Worm (Caenorhabditis elegans) whole organism, young adult: ENCODE data around the gene ZC302.3.
A peak's percentile ranks its signal among the peaks of the same experiment; 100 is the strongest.

Experiments
- B0336.3 ChIP-seq: fragments of 200-800 bp; sonication (Bioruptor generic); IDR thresholded peaks from 2 replicates; pipeline ENCODE4 v1.3.6; 2022; ENCODE audit warnings: missing genetic modification characterization, missing compliant biosample characterization
- C06A6.2 ChIP-seq: fragments of 200-800 bp; sonication (Bioruptor generic); conservative IDR thresholded peaks from 2 replicates; pipeline ENCODE4 v1.3.6; 2022; ENCODE audit warnings: missing genetic modification characterization, missing compliant biosample characterization
- D2030.7 ChIP-seq: fragments of 200-800 bp; sonication (Bioruptor generic); IDR thresholded peaks from 2 replicates; pipeline ENCODE4 v1.3.6; 2022; ENCODE audit warnings: missing genetic modification reagents, missing genetic modification characterization, missing compliant biosample characterization
- F10E7.11 ChIP-seq: sonication (generic microtip); optimal IDR thresholded peaks from 2 replicates; lab custom pipeline; 2017; ENCODE audit warnings: mild to moderate bottlenecking, missing genetic modification characterization, moderate library complexity, missing compliant biosample characterization
- F37B4.10 ChIP-seq: fragments of 200-800 bp; sonication (Bioruptor generic); IDR thresholded peaks from 2 replicates; pipeline ENCODE4 v1.3.6; 2022; ENCODE audit warnings: missing genetic modification characterization, missing compliant biosample characterization
- F52B5.7 ChIP-seq: sonication (generic microtip); optimal IDR thresholded peaks from 2 replicates; lab custom pipeline; 2016; ENCODE audit warnings: mild to moderate bottlenecking, missing genetic modification characterization, missing compliant biosample characterization
- F55B11.4 ChIP-seq: sonication (generic microtip); optimal IDR thresholded peaks from 2 replicates; lab custom pipeline; 2016; ENCODE audit warnings: missing compliant biosample characterization, missing genetic modification characterization, borderline replicate concordance; ENCODE audit not compliant: insufficient read depth
- F57A8.1 ChIP-seq: fragments of 200-800 bp; sonication (Bioruptor generic); optimal IDR thresholded peaks from 2 replicates; lab custom pipeline; 2018; ENCODE audit warnings: mild to moderate bottlenecking, missing genetic modification characterization, moderate library complexity, missing compliant biosample characterization
- K11D2.4 ChIP-seq: fragments of 200-800 bp; sonication (Bioruptor generic); IDR thresholded peaks from 2 replicates; pipeline ENCODE4 v1.3.6; 2022; ENCODE audit warnings: missing genetic modification reagents, missing genetic modification characterization, missing compliant biosample characterization
- T07F8.4 ChIP-seq: sonication (generic microtip); optimal IDR thresholded peaks from 2 replicates; lab custom pipeline; 2016; ENCODE audit warnings: mild to moderate bottlenecking, missing genetic modification characterization, moderate library complexity, missing compliant biosample characterization
- Y53G8AR.9 ChIP-seq: fragments of 200-800 bp; sonication (Bioruptor generic); conservative IDR thresholded peaks from 2 replicates; pipeline ENCODE4 v1.3.6; 2022; ENCODE audit warnings: missing genetic modification reagents, missing genetic modification characterization, missing compliant biosample characterization
- Y79H2A.3 ChIP-seq: fragments of 200-800 bp; sonication (Bioruptor generic); conservative IDR thresholded peaks from 2 replicates; pipeline ENCODE4 v1.3.6; 2022; ENCODE audit warnings: missing genetic modification reagents, missing genetic modification characterization, missing compliant biosample characterization
- ZK185.1 ChIP-seq: sonication (generic microtip); optimal IDR thresholded peaks from 2 replicates; lab custom pipeline; 2016; ENCODE audit warnings: mild to moderate bottlenecking, missing genetic modification characterization, missing compliant biosample characterization; ENCODE audit not compliant: poor library complexity, severe bottlenecking
- ama-1 ChIP-seq, 3 experiments: fragments of 150-350 bp in 1 of 3; sonication (generic microtip) in 2 of 3; optimal IDR thresholded peaks; 2 replicates each; lab custom pipeline; 2014 to 2018; ENCODE audit warnings: missing biosample characterization in 2 of 3, missing genetic modification characterization in 2 of 3, missing genetic modification reagents in 2 of 3
- atf-7 ChIP-seq: sonication (generic microtip); optimal IDR thresholded peaks from 2 replicates; lab custom pipeline; 2017; ENCODE audit warnings: mild to moderate bottlenecking, missing genetic modification characterization, missing compliant biosample characterization
- bed-1 ChIP-seq: fragments of 200-800 bp; sonication (Bioruptor generic); IDR thresholded peaks from 2 replicates; pipeline ENCODE4 v1.3.6; 2022; ENCODE audit warnings: missing genetic modification reagents, missing genetic modification characterization, missing compliant biosample characterization
- bed-2 ChIP-seq: fragments of 200-800 bp; sonication (Bioruptor generic); IDR thresholded peaks from 2 replicates; pipeline ENCODE4 v1.3.6; 2022; ENCODE audit warnings: missing genetic modification reagents, missing genetic modification characterization, missing compliant biosample characterization
- ccch-3 ChIP-seq: fragments of 200-800 bp; sonication (Bioruptor generic); optimal IDR thresholded peaks from 2 replicates; lab custom pipeline; 2018; ENCODE audit warnings: mild to moderate bottlenecking, missing genetic modification characterization, missing compliant biosample characterization
- cebp-1 ChIP-seq, 2 experiments: fragments of 200-800 bp in 1 of 2; sonication (Bioruptor generic) in 1 of 2; sonication (generic microtip) in 1 of 2; IDR thresholded peaks in 1 of 2; optimal IDR thresholded peaks in 1 of 2; 2 replicates each; pipeline versions ENCODE4 v1.3.6 to Lab custom; 2017 to 2022; ENCODE audit warnings: missing compliant biosample characterization in 2 of 2, missing genetic modification characterization in 2 of 2, mild to moderate bottlenecking in 1 of 2, missing genetic modification reagents in 1 of 2, moderate library complexity in 1 of 2
- ceh-100 ChIP-seq: fragments of 200-800 bp; sonication (Bioruptor generic); IDR thresholded peaks from 2 replicates; pipeline ENCODE4 v1.3.6; 2022; ENCODE audit warnings: missing genetic modification reagents, missing genetic modification characterization, missing compliant biosample characterization
- ceh-27 ChIP-seq: fragments of 200-800 bp; sonication (Bioruptor generic); optimal IDR thresholded peaks from 2 replicates; lab custom pipeline; 2018; ENCODE audit warnings: mild to moderate bottlenecking, missing genetic modification characterization, moderate library complexity, missing compliant biosample characterization
- dox-1 ChIP-seq: fragments of 200-800 bp; sonication (Bioruptor generic); IDR thresholded peaks from 2 replicates; pipeline ENCODE4 v1.3.6; 2022; ENCODE audit warnings: missing genetic modification reagents, missing genetic modification characterization, missing compliant biosample characterization
- dpff-1 ChIP-seq: sonication (generic microtip); optimal IDR thresholded peaks from 2 replicates; lab custom pipeline; 2017; ENCODE audit warnings: mild to moderate bottlenecking, missing genetic modification characterization, missing compliant biosample characterization
- egl-18 ChIP-seq: fragments of 200-800 bp; sonication (Bioruptor generic); IDR thresholded peaks from 2 replicates; pipeline ENCODE4 v1.3.6; 2022; ENCODE audit warnings: missing genetic modification reagents, missing genetic modification characterization, missing compliant biosample characterization
- egrh-3 ChIP-seq: fragments of 200-800 bp; sonication (Bioruptor generic); IDR thresholded peaks from 2 replicates; pipeline ENCODE4 v1.3.6; 2022; ENCODE audit warnings: missing genetic modification reagents, missing genetic modification characterization, missing compliant biosample characterization
- ekl-4 ChIP-seq: fragments of 200-800 bp; sonication (Bioruptor generic); IDR thresholded peaks from 2 replicates; pipeline ENCODE4 v1.3.6; 2022; ENCODE audit warnings: missing genetic modification reagents, missing genetic modification characterization, missing compliant biosample characterization
- gei-17 ChIP-seq: fragments of 200-800 bp; sonication (Bioruptor generic); optimal IDR thresholded peaks from 2 replicates; lab custom pipeline; 2018; ENCODE audit warnings: mild to moderate bottlenecking, missing genetic modification characterization, missing compliant biosample characterization
- hmg-1.2 ChIP-seq: fragments of 200-800 bp; sonication (Bioruptor generic); IDR thresholded peaks from 2 replicates; pipeline ENCODE4 v1.3.6; 2022; ENCODE audit warnings: missing genetic modification reagents, missing genetic modification characterization, missing compliant biosample characterization
- hsf-1 ChIP-seq: fragments of 200-800 bp; sonication (Bioruptor generic); IDR thresholded peaks from 2 replicates; pipeline ENCODE4 v1.3.6; 2022; ENCODE audit warnings: missing genetic modification reagents, missing genetic modification characterization, missing compliant biosample characterization
- lin-26 ChIP-seq: fragments of 200-800 bp; sonication (Bioruptor generic); IDR thresholded peaks from 2 replicates; pipeline ENCODE4 v1.3.6; 2022; ENCODE audit warnings: missing genetic modification reagents, missing genetic modification characterization, missing compliant biosample characterization
- madf-10 ChIP-seq: sonication (generic microtip); optimal IDR thresholded peaks from 2 replicates; lab custom pipeline; 2016; ENCODE audit warnings: mild to moderate bottlenecking, missing genetic modification characterization, missing compliant biosample characterization
- mel-28 ChIP-seq: sonication (generic microtip); optimal IDR thresholded peaks from 2 replicates; lab custom pipeline; 2016; ENCODE audit warnings: borderline replicate concordance, mild to moderate bottlenecking, missing genetic modification characterization, missing compliant biosample characterization
- mes-4 ChIP-seq: sonication (generic microtip); optimal IDR thresholded peaks from 2 replicates; lab custom pipeline; 2016; ENCODE audit warnings: missing genotype, missing genetic modification characterization, missing compliant biosample characterization
- mxl-1 ChIP-seq: sonication (generic microtip); optimal IDR thresholded peaks from 2 replicates; lab custom pipeline; 2016; ENCODE audit warnings: missing genetic modification characterization, missing compliant biosample characterization
- nfya-2 ChIP-seq: fragments of 200-800 bp; sonication (Bioruptor generic); IDR thresholded peaks from 2 replicates; pipeline ENCODE4 v1.3.6; 2022; ENCODE audit warnings: missing genetic modification reagents, missing genetic modification characterization, missing compliant biosample characterization
- nhr-120 ChIP-seq: fragments of 200-800 bp; sonication (Bioruptor generic); IDR thresholded peaks from 2 replicates; pipeline ENCODE4 v1.3.6; 2022; ENCODE audit warnings: missing genetic modification characterization, missing compliant biosample characterization
- nhr-27 ChIP-seq: fragments of 200-800 bp; sonication (Bioruptor generic); optimal IDR thresholded peaks from 2 replicates; lab custom pipeline; 2018; ENCODE audit warnings: mild to moderate bottlenecking, missing genetic modification characterization, moderate library complexity, missing compliant biosample characterization
- nhr-80 ChIP-seq: sonication (generic microtip); optimal IDR thresholded peaks from 2 replicates; lab custom pipeline; 2016; ENCODE audit warnings: missing genetic modification characterization, missing compliant biosample characterization
- pbrm-1 ChIP-seq: fragments of 200-800 bp; sonication (Bioruptor generic); IDR thresholded peaks from 2 replicates; pipeline ENCODE4 v1.3.6; 2022; ENCODE audit warnings: missing genetic modification reagents, missing genetic modification characterization, missing compliant biosample characterization
- rcor-1 ChIP-seq: fragments of 200-800 bp; sonication (Bioruptor generic); IDR thresholded peaks from 2 replicates; pipeline ENCODE4 v1.3.6; 2022; ENCODE audit warnings: missing genetic modification reagents, missing genetic modification characterization, missing compliant biosample characterization
- repo-1 ChIP-seq: sonication (generic microtip); optimal IDR thresholded peaks from 2 replicates; lab custom pipeline; 2017; ENCODE audit warnings: mild to moderate bottlenecking, missing genetic modification characterization, missing compliant biosample characterization
- sdz-38 ChIP-seq: sonication (generic microtip); optimal IDR thresholded peaks from 2 replicates; lab custom pipeline; 2016; ENCODE audit warnings: missing genotype, missing genetic modification characterization, missing compliant biosample characterization
- sea-2 ChIP-seq: fragments of 200-800 bp; sonication (Bioruptor generic); IDR thresholded peaks from 2 replicates; pipeline ENCODE4 v1.3.6; 2022; ENCODE audit warnings: missing genetic modification characterization, missing compliant biosample characterization
- ztf-18 ChIP-seq: sonication (generic microtip); optimal IDR thresholded peaks from 2 replicates; lab custom pipeline; 2016; ENCODE audit warnings: missing genotype, mild to moderate bottlenecking, missing genetic modification characterization, missing compliant biosample characterization
- ztf-6 ChIP-seq: fragments of 200-800 bp; sonication (Bioruptor generic); IDR thresholded peaks from 2 replicates; pipeline ENCODE4 v1.3.6; 2022; ENCODE audit warnings: missing genetic modification reagents, missing genetic modification characterization, missing compliant biosample characterization

The ZC302.3 gene

DNA sequence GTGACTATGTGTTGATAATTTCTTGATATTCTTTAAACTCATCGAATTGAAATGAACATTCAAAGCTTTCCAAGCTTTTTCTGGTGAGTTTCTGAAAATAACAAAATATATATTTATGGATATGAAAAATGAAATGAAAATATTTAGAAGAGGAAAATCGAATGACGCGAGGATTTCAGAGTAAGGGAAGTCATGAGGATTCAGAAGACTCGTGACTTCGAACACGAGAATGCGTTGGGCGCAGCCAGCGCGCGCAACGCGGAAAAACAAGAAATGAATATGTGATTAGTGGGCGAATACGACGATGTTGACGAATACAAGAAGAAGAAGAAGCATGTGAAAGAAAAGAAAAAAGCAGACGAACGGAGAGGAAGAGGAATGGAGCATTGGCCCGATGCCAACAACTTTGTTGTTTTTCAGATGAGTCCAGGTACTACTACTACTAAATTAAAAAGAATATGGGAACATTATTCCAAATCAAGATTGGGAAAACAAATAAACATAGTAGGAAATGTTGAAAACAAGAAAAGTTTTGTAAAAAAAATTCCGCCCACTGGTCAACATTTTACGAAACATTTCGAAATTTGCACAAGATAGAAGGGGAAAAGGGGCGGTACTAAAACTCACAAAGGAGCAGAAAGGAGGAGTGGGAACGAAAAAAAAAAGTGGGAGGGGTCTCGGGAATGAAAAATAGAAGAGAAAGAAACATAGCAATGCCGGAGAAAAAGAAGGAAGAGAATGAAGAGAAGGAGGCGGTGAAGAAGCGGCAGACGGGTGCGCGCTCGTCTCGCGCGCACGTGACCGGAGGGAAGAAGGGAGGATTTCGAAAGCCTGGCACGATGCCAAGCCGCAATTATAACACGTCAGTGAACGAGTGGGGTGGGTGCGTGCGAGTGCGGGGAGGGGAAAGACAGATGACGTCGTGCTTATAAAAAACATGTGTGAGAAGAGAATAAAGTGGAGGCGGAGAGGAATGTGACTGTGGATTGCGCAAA is 25.8 kb downstream of the ZC302.3 start:
- TF ChIP-seq repo-1 (tag; lab: Kevin White, UChicago): peak; percentile 5
- TF ChIP-seq sea-2 (GFP tag; lab: Robert Waterston, UW): 0 out of 2 replicates have a peak, but pooled peaks have one; percentile 50
- peak; percentile 74 for TF ChIP-seq gei-17 (GFP tag; lab: Kevin White, UChicago)
- peak; percentile 94 for TF ChIP-seq egrh-3 (GFP tag; lab: Robert Waterston, UW)
- TF ChIP-seq sdz-38 (tag; lab: Kevin White, UChicago): no peak
- no peak for TF ChIP-seq nhr-120
- TF ChIP-seq nhr-27: no peak
- TF ChIP-seq ceh-27 (GFP tag; lab: Kevin White, UChicago): peak; percentile 95
- peak; percentile 62 for TF ChIP-seq hmg-1.2 (GFP tag; lab: Robert Waterston, UW)
- peak; percentile 96 for TF ChIP-seq cebp-1 (GFP tag; IDR thresholded peaks at IDR 0.05; lab: Robert Waterston, UW)
- TF ChIP-seq cebp-1 (tag; optimal IDR thresholded peaks at IDR 0.05; lab: Kevin White, UChicago): peak; percentile 99
- TF ChIP-seq pbrm-1: peak; percentile 82
- TF ChIP-seq dpff-1 (tag; lab: Kevin White, UChicago): no peak
- no peak for TF ChIP-seq T07F8.4 (tag; lab: Kevin White, UChicago)
- TF ChIP-seq lin-26 (GFP tag; lab: Robert Waterston, UW): peak; percentile 80; the same call in 1 of the 2 replicates
- no peak for TF ChIP-seq bed-1 (GFP tag; lab: Robert Waterston, UW)
- TF ChIP-seq egl-18: peak; percentile 84
- peak; percentile 68 for TF ChIP-seq ceh-100 (GFP tag; lab: Robert Waterston, UW)
- TF ChIP-seq ama-1 (optimal IDR thresholded peaks at IDR 0.05; lab: Kevin White, UChicago): no peak
- TF ChIP-seq ama-1 (GFP tag; optimal IDR thresholded peaks at IDR 0.05; lab: Kevin White, UChicago): no peak
- no peak for TF ChIP-seq nfya-2
- TF ChIP-seq K11D2.4: peak; percentile 95
- peak; percentile 3 for TF ChIP-seq nhr-80 (tag; lab: Kevin White, UChicago)
- TF ChIP-seq madf-10 (tag; lab: Kevin White, UChicago): peak; percentile 73
- no peak for TF ChIP-seq D2030.7 (GFP tag; lab: Robert Waterston, UW)
- TF ChIP-seq F52B5.7 (tag; lab: Kevin White, UChicago): peak; percentile 83
- peak; percentile 74; the same call in 1 of the 2 replicates for TF ChIP-seq ztf-6 (GFP tag; lab: Robert Waterston, UW)
- TF ChIP-seq F55B11.4 (tag; lab: Kevin White, UChicago): no peak
- TF ChIP-seq dox-1 (GFP tag; lab: Robert Waterston, UW): peak; percentile 86
- peak; percentile 67 for TF ChIP-seq rcor-1
- peak; percentile 92 for TF ChIP-seq B0336.3 (GFP tag; lab: Robert Waterston, UW)
- TF ChIP-seq Y53G8AR.9 (GFP tag; lab: Robert Waterston, UW): peak; percentile 82
- peak; percentile 92 for TF ChIP-seq atf-7 (tag; lab: Kevin White, UChicago)
- peak; percentile 12 for TF ChIP-seq ztf-18 (tag; lab: Kevin White, UChicago)
- peak; percentile 57 for TF ChIP-seq F10E7.11 (tag; lab: Kevin White, UChicago)
- TF ChIP-seq ccch-3 (GFP tag; lab: Kevin White, UChicago): no peak
- 0 out of 2 replicates have a peak, but pooled peaks have one; percentile 38 for TF ChIP-seq hsf-1
- no peak for TF ChIP-seq mes-4 (tag; lab: Kevin White, UChicago)
- 0 out of 2 replicates have a peak, but pooled peaks have one; percentile 10 for TF ChIP-seq F37B4.10
- TF ChIP-seq F57A8.1 (GFP tag; lab: Kevin White, UChicago): no peak
- peak; percentile 84 for TF ChIP-seq ekl-4 (GFP tag; lab: Robert Waterston, UW)
- peak; percentile 93 for TF ChIP-seq C06A6.2
- TF ChIP-seq Y79H2A.3 (GFP tag; lab: Robert Waterston, UW): 0 out of 2 replicates have a peak, but pooled peaks have one; percentile 53
- peak; percentile 45 for TF ChIP-seq mxl-1 (tag; lab: Kevin White, UChicago)
- TF ChIP-seq mel-28 (tag; lab: Kevin White, UChicago): no peak
- TF ChIP-seq bed-2 (GFP tag; lab: Robert Waterston, UW): no peak
- TF ChIP-seq ZK185.1 (tag; lab: Kevin White, UChicago): no peak
